Worm (Caenorhabditis elegans) whole organism, L2 larva: ENCODE results near the gene F22E12.1.

Source experiments
- dmd-4 ChIP-seq: sonication (generic microtip); optimal IDR thresholded peaks from 2 replicates; lab custom pipeline; 2017; ENCODE audit warnings: missing biosample characterization, missing genetic modification characterization
- lsy-2 ChIP-seq, 2 experiments: fragments of 150-350 bp in 1 of 2; sonication (generic microtip) in 1 of 2; optimal IDR thresholded peaks; 2 replicates each; lab custom pipeline; 2014 to 2017; ENCODE audit warnings: missing biosample characterization in 2 of 2, missing genetic modification characterization in 2 of 2
- nhr-77 ChIP-seq: fragments of 150-350 bp; optimal IDR thresholded peaks from 2 replicates; lab custom pipeline; 2014; ENCODE audit warnings: missing biosample characterization, missing genetic modification characterization

ce11 chrV:10433721-10434120, 23.4 kb downstream of the F22E12.1 start, which contains the start of gene Y32F6A.4:
- TF ChIP-seq nhr-77 (tag; lab: Kevin White, UChicago) (no peak), dmd-4 (tag; lab: Kevin White, UChicago) (no peak), lsy-2 (tag; optimal IDR thresholded peaks at IDR 0.05; lab: Kevin White, UChicago) (no peak)
